Fruit fly (Drosophila melanogaster) whole organism, embryonic: ENCODE results near the gene Rilpl.

Experiments used
- B-H1 ChIP-seq: fragments of 200-800 bp; sonication (Bioruptor generic); IDR thresholded peaks from 3 replicates; pipeline ENCODE4 v1.3.6; 2022; ENCODE audit warnings: missing biosample characterization, missing genetic modification characterization
- CG1024 ChIP-seq: fragments of 200-800 bp; sonication (Bioruptor generic); IDR thresholded peaks from 2 replicates; pipeline ENCODE4 v1.3.6; 2022; ENCODE audit warnings: missing biosample characterization, missing genetic modification characterization
- CG10431 ChIP-seq: fragments of 200-800 bp; sonication (Bioruptor generic); optimal IDR thresholded peaks from 3 replicates; lab custom pipeline; 2018; ENCODE audit warnings: missing biosample characterization, mild to moderate bottlenecking, missing genetic modification characterization
- CG10565 ChIP-seq: fragments of 200-800 bp; sonication (Bioruptor generic); optimal IDR thresholded peaks from 3 replicates; lab custom pipeline; 2016; ENCODE audit warnings: missing biosample characterization, mild to moderate bottlenecking, missing genetic modification characterization
- CG11085 ChIP-seq: fragments of 200-800 bp; sonication (Bioruptor generic); IDR thresholded peaks from 2 replicates; pipeline ENCODE4 v1.3.6; 2022; ENCODE audit warnings: missing biosample characterization, missing genetic modification characterization
- CG11247 ChIP-seq: fragments of 200-800 bp; sonication (Bioruptor generic); IDR thresholded peaks from 2 replicates; pipeline ENCODE4 v1.3.6; 2022; ENCODE audit warnings: missing biosample characterization, missing genetic modification characterization
- CG11456 ChIP-seq: fragments of 200-800 bp; sonication (Bioruptor generic); IDR thresholded peaks from 3 replicates; pipeline ENCODE4 v1.3.6; 2022; ENCODE audit warnings: missing biosample characterization, missing genetic modification characterization
- CG14014 ChIP-seq: fragments of 200-800 bp; sonication (Bioruptor generic); IDR thresholded peaks from 2 replicates; pipeline ENCODE4 v1.3.6; 2022; ENCODE audit warnings: missing biosample characterization, missing genetic modification characterization
- CG16813 ChIP-seq: fragments of 200-800 bp; sonication (Bioruptor generic); IDR thresholded peaks from 3 replicates; pipeline ENCODE4 v1.3.6; 2022; ENCODE audit warnings: missing biosample characterization, missing genetic modification characterization; ENCODE audit not compliant: partially characterized antibody
- CG17328 ChIP-seq: fragments of 200-800 bp; sonication (Bioruptor generic); IDR thresholded peaks from 2 replicates; pipeline ENCODE4 v1.3.6; 2022; ENCODE audit warnings: missing biosample characterization, missing genetic modification characterization
- CG17912 ChIP-seq: fragments of 200-800 bp; sonication (Bioruptor generic); optimal IDR thresholded peaks from 2 replicates; lab custom pipeline; 2018; ENCODE audit warnings: missing biosample characterization, mild to moderate bottlenecking, missing genetic modification characterization
- CG4360 ChIP-seq: fragments of 200-800 bp; sonication (Bioruptor generic); IDR thresholded peaks from 2 replicates; pipeline ENCODE4 v1.3.6; 2022; ENCODE audit warnings: missing biosample characterization, missing genetic modification characterization
- CG4854 ChIP-seq: fragments of 200-800 bp; sonication (Bioruptor generic); optimal IDR thresholded peaks from 2 replicates; lab custom pipeline; 2016; ENCODE audit warnings: missing biosample characterization, missing genetic modification characterization, inconsistent platforms
- CG5953 ChIP-seq: fragments of 200-800 bp; sonication (Bioruptor generic); IDR thresholded peaks from 2 replicates; pipeline ENCODE4 v1.3.6; 2022; ENCODE audit warnings: missing biosample characterization, missing genetic modification characterization
- CG7357 ChIP-seq: fragments of 200-800 bp; sonication (Bioruptor generic); IDR thresholded peaks from 3 replicates; pipeline ENCODE4 v1.3.6; 2022; ENCODE audit warnings: missing biosample characterization, missing genetic modification characterization
- CG7928 ChIP-seq: fragments of 200-800 bp; sonication (Bioruptor generic); optimal IDR thresholded peaks from 2 replicates; lab custom pipeline; 2017; ENCODE audit warnings: missing biosample characterization, mild to moderate bottlenecking, missing genetic modification characterization
- CG8290 ChIP-seq, 3 experiments: fragments of 200-800 bp; sonication (Bioruptor generic); optimal IDR thresholded peaks; 2 replicates each; lab custom pipeline; 2016 to 2019; ENCODE audit warnings: missing biosample characterization in 3 of 3, missing genetic modification characterization in 3 of 3, mild to moderate bottlenecking in 2 of 3, moderate library complexity in 1 of 3
- CG9437 ChIP-seq: fragments of 200-800 bp; sonication (Bioruptor generic); optimal IDR thresholded peaks from 2 replicates; lab custom pipeline; 2018; ENCODE audit warnings: missing biosample characterization, mild to moderate bottlenecking, missing genetic modification characterization
- CG9797 ChIP-seq: fragments of 200-800 bp; sonication (Bioruptor generic); optimal IDR thresholded peaks from 3 replicates; lab custom pipeline; 2018; ENCODE audit warnings: missing biosample characterization, mild to moderate bottlenecking, missing genetic modification characterization
- Doc2 ChIP-seq: fragments of 200-800 bp; sonication (Bioruptor generic); IDR thresholded peaks from 2 replicates; pipeline ENCODE4 v1.3.6; 2022; ENCODE audit warnings: missing biosample characterization, missing genetic modification characterization
- Dp ChIP-seq: fragments of 200-800 bp; sonication (Bioruptor generic); optimal IDR thresholded peaks from 2 replicates; lab custom pipeline; 2018; ENCODE audit warnings: missing biosample characterization, mild to moderate bottlenecking, missing genetic modification characterization, moderate library complexity
- Dref ChIP-seq: fragments of 200-800 bp; sonication (Bioruptor generic); IDR thresholded peaks from 2 replicates; pipeline ENCODE4 v1.3.6; 2022; ENCODE audit warnings: missing biosample characterization, missing genetic modification characterization
- E2f1 ChIP-seq: fragments of 200-800 bp; sonication (Bioruptor generic); IDR thresholded peaks from 2 replicates; pipeline ENCODE4 v1.3.6; 2022; ENCODE audit warnings: missing biosample characterization, missing genetic modification characterization
- Elba2 ChIP-seq: fragments of 200-800 bp; sonication (Bioruptor generic); optimal IDR thresholded peaks from 3 replicates; lab custom pipeline; 2016; ENCODE audit warnings: missing biosample characterization, missing genetic modification characterization
- Fer1 ChIP-seq: fragments of 200-800 bp; sonication (Bioruptor generic); optimal IDR thresholded peaks from 2 replicates; lab custom pipeline; 2017; ENCODE audit warnings: missing biosample characterization, mild to moderate bottlenecking, missing genetic modification characterization
- Gug ChIP-seq: fragments of 200-800 bp; sonication (Bioruptor generic); IDR thresholded peaks from 4 replicates; pipeline ENCODE4 v1.3.6; 2022; ENCODE audit warnings: missing biosample characterization, missing genetic modification characterization
- HLH4C ChIP-seq: fragments of 200-800 bp; sonication (Bioruptor generic); IDR thresholded peaks from 3 replicates; pipeline ENCODE4 v1.3.6; 2022; ENCODE audit warnings: missing biosample characterization, missing genetic modification characterization; ENCODE audit not compliant: partially characterized antibody
- Jarid2 ChIP-seq: fragments of 200-800 bp; sonication (Bioruptor generic); optimal IDR thresholded peaks from 3 replicates; lab custom pipeline; 2017; ENCODE audit warnings: mild to moderate bottlenecking, missing biosample characterization, missing genetic modification reagents, missing genetic modification characterization
- Ptx1 ChIP-seq: fragments of 200-800 bp; sonication (Bioruptor generic); IDR thresholded peaks from 2 replicates; pipeline ENCODE4 v1.3.6; 2022; ENCODE audit warnings: missing biosample characterization, missing genetic modification characterization
- amos ChIP-seq: fragments of 200-800 bp; sonication (Bioruptor generic); IDR thresholded peaks from 2 replicates; pipeline ENCODE4 v1.3.6; 2022; ENCODE audit warnings: missing biosample characterization, missing genetic modification characterization; ENCODE audit not compliant: partially characterized antibody
- bbx ChIP-seq: fragments of 200-800 bp; sonication (Bioruptor generic); IDR thresholded peaks from 2 replicates; pipeline ENCODE4 v1.3.6; 2022; ENCODE audit warnings: missing biosample characterization, missing genetic modification characterization; ENCODE audit not compliant: partially characterized antibody
- bigmax ChIP-seq: fragments of 200-800 bp; sonication (Bioruptor generic); optimal IDR thresholded peaks from 2 replicates; lab custom pipeline; 2018; ENCODE audit warnings: missing biosample characterization, mild to moderate bottlenecking, missing genetic modification characterization
- crol ChIP-seq: fragments of 200-800 bp; sonication (Bioruptor generic); IDR thresholded peaks from 2 replicates; pipeline ENCODE4 v1.3.6; 2022; ENCODE audit warnings: missing biosample characterization, missing genetic modification characterization
- cwo ChIP-seq: fragments of 200-800 bp; sonication (Bioruptor generic); optimal IDR thresholded peaks from 3 replicates; lab custom pipeline; 2017; ENCODE audit warnings: missing biosample characterization, missing genetic modification characterization, mild to moderate bottlenecking, moderate library complexity, missing genetic modification reagents
- ftz-f1 ChIP-seq: fragments of 200-800 bp; sonication (Bioruptor generic); optimal IDR thresholded peaks from 2 replicates; lab custom pipeline; 2016; ENCODE audit warnings: missing biosample characterization, missing genetic modification characterization
- gcm ChIP-seq: fragments of 200-800 bp; sonication (Bioruptor generic); optimal IDR thresholded peaks from 2 replicates; lab custom pipeline; 2019; ENCODE audit warnings: missing biosample characterization, mild to moderate bottlenecking, missing genetic modification characterization, moderate library complexity
- gcm2 ChIP-seq: fragments of 200-800 bp; sonication (Bioruptor generic); optimal IDR thresholded peaks from 2 replicates; lab custom pipeline; 2016; ENCODE audit warnings: missing biosample characterization, missing genetic modification characterization
- ham ChIP-seq: fragments of 200-800 bp; sonication (Bioruptor generic); IDR thresholded peaks from 2 replicates; pipeline ENCODE4 v1.3.6; 2022; ENCODE audit warnings: missing biosample characterization, missing genetic modification characterization
- jing ChIP-seq: fragments of 200-800 bp; sonication (Bioruptor generic); optimal IDR thresholded peaks from 2 replicates; lab custom pipeline; 2018; ENCODE audit warnings: missing biosample characterization, mild to moderate bottlenecking, missing genetic modification characterization
- lilli ChIP-seq: fragments of 200-800 bp; sonication (Bioruptor generic); optimal IDR thresholded peaks from 3 replicates; lab custom pipeline; 2016; ENCODE audit warnings: missing biosample characterization, missing genetic modification characterization
- mirr ChIP-seq: fragments of 200-800 bp; sonication (Bioruptor generic); optimal IDR thresholded peaks from 3 replicates; lab custom pipeline; 2018; ENCODE audit warnings: missing biosample characterization, mild to moderate bottlenecking, missing genetic modification characterization
- mld ChIP-seq: fragments of 200-800 bp; sonication (Bioruptor generic); IDR thresholded peaks from 3 replicates; pipeline ENCODE4 v1.3.6; 2022; ENCODE audit warnings: missing biosample characterization, missing genetic modification characterization; ENCODE audit not compliant: partially characterized antibody
- stc ChIP-seq: fragments of 200-800 bp; sonication (Bioruptor generic); IDR thresholded peaks from 2 replicates; pipeline ENCODE4 v1.3.6; 2022; ENCODE audit warnings: missing biosample characterization, missing genetic modification characterization
- tna ChIP-seq: fragments of 200-800 bp; sonication (Bioruptor generic); IDR thresholded peaks from 2 replicates; pipeline ENCODE4 v1.3.6; 2022; ENCODE audit warnings: missing biosample characterization, missing genetic modification characterization; ENCODE audit not compliant: partially characterized antibody
- tx ChIP-seq: fragments of 200-800 bp; sonication (Bioruptor generic); optimal IDR thresholded peaks from 2 replicates; lab custom pipeline; 2016; ENCODE audit warnings: missing biosample characterization, missing genetic modification characterization

Gene Rilpl

DNA sequence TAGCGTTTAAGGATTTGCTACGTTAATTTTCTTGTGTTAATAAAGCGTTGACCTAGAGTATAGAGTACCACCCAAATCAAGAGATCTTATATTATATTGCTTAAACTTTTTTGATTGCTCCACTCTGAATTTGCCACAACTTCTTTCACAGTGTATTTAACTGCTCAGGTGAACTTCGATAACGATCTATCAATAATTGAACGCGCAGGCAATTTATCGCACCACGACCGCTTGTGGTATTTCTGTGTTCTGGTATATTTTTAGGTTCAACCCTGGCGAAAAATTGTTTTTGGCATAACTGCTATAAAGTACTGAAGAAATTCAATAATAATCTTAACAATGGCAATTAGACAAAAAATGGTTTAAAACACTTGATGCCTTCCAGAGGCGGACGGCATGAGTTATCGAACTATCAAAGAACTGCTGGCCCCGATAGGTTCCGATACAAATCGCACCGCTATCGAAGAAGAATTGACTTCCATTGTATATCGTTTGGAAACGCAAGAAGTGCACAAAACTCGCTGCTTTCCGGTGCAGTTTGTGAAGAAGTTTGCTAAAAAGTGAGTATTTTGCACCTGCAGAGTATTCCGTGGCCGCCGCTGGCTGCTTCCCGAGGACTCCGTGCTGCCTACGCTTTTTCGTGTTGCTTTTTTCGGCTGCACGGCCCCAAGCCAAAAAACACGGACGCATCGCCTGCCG lies 22.6 kb upstream of the Rilpl start, which contains the start of gene ssx (continued):
- TF ChIP-seq CG9797 (peak; percentile 30), ftz-f1 (GFP tag; lab: Kevin White, UChicago) (no peak), Dref (peak; percentile 78), CG8290 (GFP tag; optimal IDR thresholded peaks at IDR 0.05; lab: Kevin White, UChicago) (peak; percentile 36), CG8290 (tag; optimal IDR thresholded peaks at IDR 0.05; lab: Kevin White, UChicago) (peak in 1 of 2 experiments; percentile 62), Doc2 (GFP tag; lab: Robert Waterston, UW) (no peak), Gug (GFP tag; lab: Robert Waterston, UW) (0 out of 4 replicates have a peak, but pooled peaks have one; percentile 23), lilli (GFP tag; lab: Kevin White, UChicago) (peak; percentile 62), CG14014 (0 out of 2 replicates have a peak, but pooled peaks have one; percentile 50), stc (peak; percentile 52)

DNA sequence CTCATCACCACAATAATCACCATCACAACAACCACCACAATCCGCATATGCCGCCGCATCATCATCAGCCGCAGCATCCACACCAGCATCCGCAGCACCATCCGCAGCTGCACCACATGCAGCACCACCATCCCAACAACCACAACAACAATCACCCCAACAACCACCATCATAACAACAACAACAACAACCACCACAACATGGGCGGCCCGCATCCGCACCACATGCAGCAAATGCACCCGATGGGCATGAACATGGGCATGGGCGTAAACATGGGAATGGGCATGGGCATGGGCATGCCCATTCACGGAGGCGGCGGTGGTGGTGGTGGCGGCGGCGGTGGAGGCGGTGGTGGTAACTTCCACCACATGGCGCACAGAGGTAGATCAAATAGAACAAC lies 20.2 kb upstream of the Rilpl start:
- TF ChIP-seq Jarid2 (GFP tag; lab: Kevin White, UChicago) (no peak), CG17328 (GFP tag; lab: Robert Waterston, UW) (no peak), CG5953 (GFP tag; lab: Robert Waterston, UW) (no peak), gcm (GFP tag; lab: Kevin White, UChicago) (peak; percentile 70), CG4360 (GFP tag; lab: Robert Waterston, UW) (peak; percentile 54), E2f1 (GFP tag; lab: Robert Waterston, UW) (no peak), B-H1 (GFP tag; lab: Robert Waterston, UW) (no peak), HLH4C (GFP tag; lab: Robert Waterston, UW) (no peak), jing (no peak)

DNA sequence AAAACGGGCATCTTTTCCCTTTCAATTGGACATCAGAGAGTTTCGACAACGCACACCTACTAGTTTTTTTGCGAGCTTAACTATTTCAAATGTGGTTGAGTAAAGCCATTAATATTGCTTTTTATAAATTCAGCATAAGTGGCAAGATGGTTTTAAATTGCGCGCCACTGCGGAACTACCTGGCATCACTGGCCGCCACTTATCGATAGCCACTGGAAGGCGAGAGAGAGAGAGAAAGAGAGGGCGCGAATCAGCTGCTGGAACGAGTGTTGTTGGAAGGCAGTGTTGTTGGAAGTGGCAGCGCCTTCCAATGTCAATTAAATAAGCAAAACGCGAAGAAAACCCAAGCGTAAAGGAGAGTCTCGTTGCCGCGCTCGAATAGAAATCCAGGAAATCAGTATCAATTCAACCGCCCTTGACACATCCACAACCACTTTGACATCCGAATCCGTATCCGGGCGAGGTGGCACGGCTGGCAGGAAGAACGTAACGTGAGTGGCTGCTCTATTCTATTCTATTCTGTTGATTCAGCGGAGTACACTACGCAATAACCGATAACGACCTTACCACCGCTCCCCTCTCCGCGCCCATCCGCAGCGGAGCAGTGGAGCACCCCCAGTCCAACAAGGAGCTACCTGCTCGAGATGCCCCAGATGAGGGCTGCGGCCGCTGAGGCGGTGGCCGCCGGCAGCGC lies 17.4 kb upstream of the Rilpl start, which contains the start of gene AMPKalpha:
TSS of gene AMPKalpha (plus strand) at position 272 of the 694 bp plus-strand sequence.
- TF ChIP-seq CG7357 (GFP tag; lab: Robert Waterston, UW) (no peak), CG11085 (GFP tag; lab: Robert Waterston, UW) (no peak), mld (0 out of 3 replicates have a peak, but pooled peaks have one; percentile 30), cwo (GFP tag; lab: Kevin White, UChicago) (no peak), CG16813 (peak; percentile 38; the same call in 2 of the 3 replicates), Ptx1 (GFP tag; lab: Robert Waterston, UW) (no peak), Dp (GFP tag; lab: Kevin White, UChicago) (peak; percentile 97), CG4854 (GFP tag; lab: Kevin White, UChicago) (no peak), CG8290 (GFP tag; optimal IDR thresholded peaks at IDR 0.05; lab: Kevin White, UChicago) (no peak), CG8290 (tag; optimal IDR thresholded peaks at IDR 0.05; lab: Kevin White, UChicago) (peak in 1 of 2 experiments; percentile 27), crol (GFP tag; lab: Robert Waterston, UW) (peak; percentile 71), Dref (peak; percentile 81), bbx (GFP tag; lab: Robert Waterston, UW) (peak; percentile 62), amos (GFP tag; lab: Robert Waterston, UW) (peak; percentile 43; the same call in 1 of the 2 replicates), CG17912 (GFP tag; lab: Kevin White, UChicago) (no peak), CG10565 (GFP tag; lab: Kevin White, UChicago) (no peak), tx (no peak), Elba2 (GFP tag; lab: Kevin White, UChicago) (no peak), gcm2 (GFP tag; lab: Kevin White, UChicago) (no peak), tna (GFP tag; lab: Robert Waterston, UW) (no peak; the same call in 1 of the 2 replicates), mirr (GFP tag; lab: Kevin White, UChicago) (no peak), CG1024 (no peak), CG11247 (no peak), ham (GFP tag; lab: Robert Waterston, UW) (no peak), CG10431 (GFP tag; lab: Kevin White, UChicago) (no peak), CG9437 (peak; percentile 56), bigmax (GFP tag; lab: Kevin White, UChicago) (no peak), CG7928 (GFP tag; lab: Kevin White, UChicago) (no peak), Fer1 (GFP tag; lab: Kevin White, UChicago) (peak; percentile 44), CG11456 (GFP tag; lab: Robert Waterston, UW) (no peak)
